Fruit fly (Drosophila melanogaster) whole organism, wandering third instar larva: ENCODE data around the gene PolH.

Experiments used
- br ChIP-seq: fragments of 200-800 bp; sonication (Bioruptor generic); optimal IDR thresholded peaks from 2 replicates; lab custom pipeline; 2016; ENCODE audit warnings: missing biosample characterization, missing genetic modification characterization
- lola ChIP-seq: fragments of >200 bp; optimal IDR thresholded peaks from 2 replicates; lab custom pipeline; 2017; ENCODE audit warnings: missing biosample characterization, missing genetic modification characterization

DNA sequence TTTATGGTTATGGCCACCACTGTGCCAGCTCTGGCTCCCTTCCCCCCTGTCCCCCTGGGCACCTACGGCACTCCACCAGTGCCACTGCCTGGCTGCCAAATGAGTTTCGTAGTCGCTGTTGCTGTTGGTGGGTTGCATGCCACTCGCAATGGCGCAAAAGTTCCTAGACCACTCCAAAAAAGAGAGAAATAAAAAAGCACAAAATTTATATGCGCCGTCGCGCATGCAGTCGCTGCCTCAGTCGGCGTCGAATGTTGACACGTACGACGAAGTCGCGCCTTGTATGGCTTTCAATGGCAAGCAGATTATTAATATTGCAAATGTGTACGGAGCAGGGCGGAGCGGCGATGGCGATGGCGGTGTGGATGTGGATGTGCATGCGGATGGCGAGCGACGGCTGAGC lies 47.9 kb downstream of the PolH start:
- TF ChIP-seq br: no peak
- no peak for TF ChIP-seq lola (GFP tag; lab: Kevin White, UChicago)
